Fruit fly (Drosophila melanogaster) whole organism, embryonic: ENCODE data around the gene Paris.

Source experiments
- Antp ChIP-seq: fragments of 200-800 bp; sonication (Bioruptor generic); optimal IDR thresholded peaks from 3 replicates; lab custom pipeline; 2016; ENCODE audit warnings: missing biosample characterization, missing genetic modification characterization
- BtbVII ChIP-seq: fragments of 200-800 bp; sonication (Bioruptor generic); optimal IDR thresholded peaks from 3 replicates; lab custom pipeline; 2017; ENCODE audit warnings: missing biosample characterization, mild to moderate bottlenecking, missing genetic modification characterization
- CG11398 ChIP-seq: fragments of 200-800 bp; sonication (Bioruptor generic); optimal IDR thresholded peaks from 2 replicates; lab custom pipeline; 2016; ENCODE audit warnings: missing biosample characterization, missing genetic modification characterization
- CG1233 ChIP-seq: fragments of 200-800 bp; sonication (Bioruptor generic); optimal IDR thresholded peaks from 4 replicates; lab custom pipeline; 2018; ENCODE audit warnings: missing biosample characterization, mild to moderate bottlenecking, missing genetic modification characterization
- CG13296 ChIP-seq: fragments of 200-800 bp; sonication (Bioruptor generic); optimal IDR thresholded peaks from 3 replicates; lab custom pipeline; 2018; ENCODE audit warnings: missing biosample characterization, mild to moderate bottlenecking, missing genetic modification characterization
- CG13424 ChIP-seq: fragments of 200-800 bp; sonication (Bioruptor generic); optimal IDR thresholded peaks from 2 replicates; lab custom pipeline; 2019; ENCODE audit warnings: missing biosample characterization, mild to moderate bottlenecking, missing genetic modification characterization, moderate library complexity
- CG14050 ChIP-seq: fragments of 200-800 bp; sonication (Bioruptor generic); IDR thresholded peaks from 3 replicates; pipeline ENCODE4 v1.3.6; 2022; ENCODE audit warnings: missing biosample characterization, missing genetic modification characterization
- CG1603 ChIP-seq: fragments of 200-800 bp; sonication (Bioruptor generic); optimal IDR thresholded peaks from 2 replicates; lab custom pipeline; 2019; ENCODE audit warnings: missing biosample characterization, mild to moderate bottlenecking, missing genetic modification characterization, moderate library complexity
- CG17359 ChIP-seq: fragments of 200-800 bp; sonication (Bioruptor generic); optimal IDR thresholded peaks from 3 replicates; lab custom pipeline; 2018; ENCODE audit warnings: missing biosample characterization, mild to moderate bottlenecking, missing genetic modification characterization, moderate library complexity
- CG2712 ChIP-seq: fragments of 200-800 bp; optimal IDR thresholded peaks from 3 replicates; lab custom pipeline; 2019; ENCODE audit warnings: missing biosample characterization, mild to moderate bottlenecking, missing genetic modification characterization, moderate library complexity
- CG30403 ChIP-seq: fragments of 200-800 bp; sonication (Bioruptor generic); optimal IDR thresholded peaks from 3 replicates; lab custom pipeline; 2016; ENCODE audit warnings: missing biosample characterization, missing genetic modification characterization
- CG31388 ChIP-seq: fragments of 200-800 bp; sonication (Bioruptor generic); optimal IDR thresholded peaks from 2 replicates; lab custom pipeline; 2016; ENCODE audit warnings: missing biosample characterization, missing genetic modification characterization
- CG31441 ChIP-seq: fragments of 200-800 bp; sonication (Bioruptor generic); IDR thresholded peaks from 2 replicates; pipeline ENCODE4 v1.3.6; 2022; ENCODE audit warnings: missing biosample characterization, missing genetic modification characterization
- CG3847 ChIP-seq: fragments of 200-800 bp; sonication (Bioruptor generic); IDR thresholded peaks from 2 replicates; pipeline ENCODE4 v1.3.6; 2022; ENCODE audit warnings: missing biosample characterization, missing genetic modification characterization
- CG43689 ChIP-seq: fragments of 200-800 bp; sonication (Bioruptor generic); IDR thresholded peaks from 2 replicates; pipeline ENCODE4 v1.3.6; 2022; ENCODE audit warnings: missing biosample characterization, missing genetic modification characterization
- CG5180 ChIP-seq: fragments of 200-800 bp; sonication (Bioruptor generic); optimal IDR thresholded peaks from 3 replicates; lab custom pipeline; 2017; ENCODE audit warnings: missing biosample characterization, missing genetic modification characterization, mild to moderate bottlenecking, moderate library complexity, missing genetic modification reagents
- CG6272 ChIP-seq: fragments of 200-800 bp; sonication (Bioruptor generic); IDR thresholded peaks from 2 replicates; pipeline ENCODE4 v1.3.6; 2022; ENCODE audit warnings: missing biosample characterization, missing genetic modification characterization
- CG6791 ChIP-seq: fragments of 200-800 bp; sonication (Bioruptor generic); IDR thresholded peaks from 3 replicates; pipeline ENCODE4 v1.3.6; 2022; ENCODE audit warnings: missing biosample characterization, missing genetic modification characterization; ENCODE audit not compliant: partially characterized antibody
- CG8359 ChIP-seq: fragments of 200-800 bp; sonication (Bioruptor generic); optimal IDR thresholded peaks from 2 replicates; lab custom pipeline; 2017; ENCODE audit warnings: missing biosample characterization, mild to moderate bottlenecking, missing genetic modification characterization, borderline replicate concordance
- Chrac-16 ChIP-seq: fragments of 200-800 bp; sonication (Bioruptor generic); optimal IDR thresholded peaks from 3 replicates; lab custom pipeline; 2016; ENCODE audit warnings: missing biosample characterization, missing genetic modification characterization
- D ChIP-seq, 2 experiments: fragments of 200-800 bp in 1 of 2; fragments of >200 bp in 1 of 2; sonication (Bioruptor generic) in 1 of 2; optimal IDR thresholded peaks; 2 replicates in 1 of 2; 3 replicates in 1 of 2; lab custom pipeline; 2017; ENCODE audit warnings: mild to moderate bottlenecking in 1 of 2, missing biosample characterization in 1 of 2, missing genetic modification characterization in 1 of 2, missing genetic modification reagents in 1 of 2
- Dref ChIP-seq: fragments of 200-800 bp; sonication (Bioruptor generic); IDR thresholded peaks from 2 replicates; pipeline ENCODE4 v1.3.6; 2022; ENCODE audit warnings: missing biosample characterization, missing genetic modification characterization
- Drgx ChIP-seq: fragments of 200-800 bp; sonication (Bioruptor generic); IDR thresholded peaks from 2 replicates; pipeline ENCODE4 v1.3.6; 2022; ENCODE audit warnings: missing biosample characterization, missing genetic modification characterization
- Fer3 ChIP-seq: fragments of 200-800 bp; sonication (Bioruptor generic); optimal IDR thresholded peaks from 2 replicates; lab custom pipeline; 2018; ENCODE audit warnings: missing biosample characterization, mild to moderate bottlenecking, missing genetic modification characterization, moderate library complexity
- Med ChIP-seq: fragments of 200-800 bp; sonication (Bioruptor generic); peaks from one replicate; lab custom pipeline; 2016; ENCODE audit warnings: missing biosample characterization, missing genetic modification characterization, mild to moderate bottlenecking, inconsistent platforms, moderate library complexity
- Optix ChIP-seq: fragments of 200-800 bp; sonication (Bioruptor generic); IDR thresholded peaks from 3 replicates; pipeline ENCODE4 v1.3.6; 2022; ENCODE audit warnings: missing biosample characterization, missing genetic modification characterization
- Rx ChIP-seq: fragments of 200-800 bp; sonication (Bioruptor generic); IDR thresholded peaks from 2 replicates; pipeline ENCODE4 v1.3.6; 2022; ENCODE audit warnings: missing biosample characterization, missing genetic modification characterization
- Six4 ChIP-seq: fragments of 200-800 bp; sonication (Bioruptor generic); optimal IDR thresholded peaks from 2 replicates; lab custom pipeline; 2016; ENCODE audit warnings: missing biosample characterization, missing genetic modification characterization
- abd-A ChIP-seq: fragments of 200-800 bp; sonication (Bioruptor generic); optimal IDR thresholded peaks from 3 replicates; lab custom pipeline; 2019; ENCODE audit warnings: missing biosample characterization, mild to moderate bottlenecking, missing genetic modification characterization, moderate library complexity
- bsh ChIP-seq, 2 experiments: fragments of 200-800 bp; sonication (Bioruptor generic); optimal IDR thresholded peaks; 2 replicates each; lab custom pipeline; 2017 to 2018; ENCODE audit warnings: mild to moderate bottlenecking in 2 of 2, missing biosample characterization in 2 of 2, missing genetic modification characterization in 2 of 2, moderate library complexity in 1 of 2
- corto ChIP-seq: fragments of 200-800 bp; sonication (Bioruptor generic); optimal IDR thresholded peaks from 2 replicates; lab custom pipeline; 2016; ENCODE audit warnings: missing biosample characterization, mild to moderate bottlenecking, missing genetic modification characterization, moderate library complexity
- crol ChIP-seq: fragments of 200-800 bp; sonication (Bioruptor generic); IDR thresholded peaks from 2 replicates; pipeline ENCODE4 v1.3.6; 2022; ENCODE audit warnings: missing biosample characterization, missing genetic modification characterization
- ems ChIP-seq: fragments of 200-800 bp; sonication (Bioruptor generic); optimal IDR thresholded peaks from 3 replicates; lab custom pipeline; 2016; ENCODE audit warnings: missing biosample characterization, missing genetic modification characterization
- eyg ChIP-seq: fragments of 200-800 bp; sonication (Bioruptor generic); optimal IDR thresholded peaks from 3 replicates; lab custom pipeline; 2016; ENCODE audit warnings: missing biosample characterization, missing genetic modification characterization
- fd102C ChIP-seq: fragments of 200-800 bp; sonication (Bioruptor generic); optimal IDR thresholded peaks from 2 replicates; lab custom pipeline; 2018; ENCODE audit warnings: missing biosample characterization, mild to moderate bottlenecking, missing genetic modification characterization, moderate library complexity
- jing ChIP-seq: fragments of 200-800 bp; sonication (Bioruptor generic); optimal IDR thresholded peaks from 2 replicates; lab custom pipeline; 2018; ENCODE audit warnings: missing biosample characterization, mild to moderate bottlenecking, missing genetic modification characterization
- mirr ChIP-seq: fragments of 200-800 bp; sonication (Bioruptor generic); optimal IDR thresholded peaks from 3 replicates; lab custom pipeline; 2018; ENCODE audit warnings: missing biosample characterization, mild to moderate bottlenecking, missing genetic modification characterization
- row ChIP-seq: fragments of 200-800 bp; sonication (Bioruptor generic); IDR thresholded peaks from 3 replicates; pipeline ENCODE4 v1.3.6; 2022; ENCODE audit warnings: missing biosample characterization, missing genetic modification characterization
- scrt ChIP-seq: fragments of 200-800 bp; sonication (Bioruptor generic); optimal IDR thresholded peaks from 2 replicates; lab custom pipeline; 2018; ENCODE audit warnings: missing biosample characterization, mild to moderate bottlenecking, missing genetic modification characterization, moderate library complexity
- sima ChIP-seq: fragments of 200-800 bp; sonication (Bioruptor generic); optimal IDR thresholded peaks from 2 replicates; lab custom pipeline; 2016; ENCODE audit warnings: missing biosample characterization, missing genetic modification characterization
- sqz ChIP-seq: fragments of 200-800 bp; sonication (Bioruptor generic); optimal IDR thresholded peaks from 3 replicates; lab custom pipeline; 2018; ENCODE audit warnings: missing biosample characterization, mild to moderate bottlenecking, missing genetic modification characterization
- stwl ChIP-seq: fragments of 200-800 bp; sonication (Bioruptor generic); optimal IDR thresholded peaks from 3 replicates; lab custom pipeline; 2018; ENCODE audit warnings: missing biosample characterization, mild to moderate bottlenecking, missing genetic modification characterization, moderate library complexity
- twi ChIP-seq: fragments of 200-800 bp; optimal IDR thresholded peaks from 2 replicates; lab custom pipeline; 2019; ENCODE audit warnings: missing biosample characterization, mild to moderate bottlenecking, missing genetic modification characterization, moderate library complexity
- wek ChIP-seq: fragments of 200-800 bp; sonication (Bioruptor generic); optimal IDR thresholded peaks from 3 replicates; lab custom pipeline; 2018; ENCODE audit warnings: missing biosample characterization, mild to moderate bottlenecking, missing genetic modification characterization, moderate library complexity

Gene Paris

DNA sequence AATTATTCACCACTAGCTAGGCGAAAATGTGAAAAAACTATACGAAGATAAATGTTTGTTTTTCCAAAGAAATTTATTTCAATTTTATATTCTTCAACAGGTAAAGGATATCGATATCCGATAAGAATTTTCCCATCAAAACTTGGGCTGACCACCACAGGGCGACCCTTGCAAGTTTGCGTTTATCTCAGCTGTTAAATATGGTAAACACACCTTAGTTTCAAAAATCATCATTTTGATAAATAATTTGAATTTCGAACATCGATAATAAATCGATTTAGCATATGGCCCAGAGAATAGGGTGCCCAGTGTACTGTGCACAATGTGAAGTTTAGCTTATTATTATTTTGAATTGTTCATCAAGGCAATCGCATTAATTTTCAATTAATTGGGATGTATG is at the start of gene Paris, which contains the start of gene CG15443 (continued):
- TF ChIP-seq eyg (GFP tag; lab: Kevin White, UChicago) (no peak), Six4 (no peak), Rx (no peak), D (optimal IDR thresholded peaks at IDR 0.05; lab: Kevin White, UChicago) (no peak), D (GFP tag; optimal IDR thresholded peaks at IDR 0.05; lab: Kevin White, UChicago) (no peak), CG1233 (GFP tag; lab: Kevin White, UChicago) (peak; percentile 9), wek (GFP tag; lab: Kevin White, UChicago) (peak; percentile 43), ems (no peak), CG31441 (GFP tag; lab: Robert Waterston, UW) (no peak), CG13296 (GFP tag; lab: Kevin White, UChicago) (peak; percentile 60), CG14050 (GFP tag; lab: Robert Waterston, UW) (no peak), BtbVII (GFP tag; lab: Kevin White, UChicago) (peak; percentile 17)

DNA sequence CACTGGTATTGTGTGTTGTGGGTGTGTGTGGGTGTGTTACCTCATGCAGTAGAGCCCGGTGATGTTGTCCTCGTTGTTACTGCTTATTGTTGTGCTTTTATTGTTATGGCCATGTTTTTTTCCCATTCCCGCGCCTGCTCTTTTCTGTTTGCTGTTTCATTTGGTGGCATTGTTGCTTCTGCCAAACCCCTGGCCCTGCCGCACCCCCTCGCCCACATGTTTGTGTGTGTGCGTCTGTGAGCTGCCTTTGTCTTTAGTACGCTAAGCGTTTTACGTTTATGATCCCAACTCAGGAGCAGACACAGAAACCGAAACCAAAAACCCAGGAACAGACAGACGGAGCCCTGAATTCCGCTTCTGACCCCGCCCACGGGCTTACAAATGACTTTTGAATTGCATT is 49.4 kb upstream of the Paris start:
- TF ChIP-seq scrt (GFP tag; lab: Kevin White, UChicago) (peak; percentile 70), abd-A (tag; lab: Kevin White, UChicago) (peak; percentile 77), crol (GFP tag; lab: Robert Waterston, UW) (peak; percentile 26; the same call in 1 of the 2 replicates), CG8359 (GFP tag; lab: Kevin White, UChicago) (no peak)

DNA sequence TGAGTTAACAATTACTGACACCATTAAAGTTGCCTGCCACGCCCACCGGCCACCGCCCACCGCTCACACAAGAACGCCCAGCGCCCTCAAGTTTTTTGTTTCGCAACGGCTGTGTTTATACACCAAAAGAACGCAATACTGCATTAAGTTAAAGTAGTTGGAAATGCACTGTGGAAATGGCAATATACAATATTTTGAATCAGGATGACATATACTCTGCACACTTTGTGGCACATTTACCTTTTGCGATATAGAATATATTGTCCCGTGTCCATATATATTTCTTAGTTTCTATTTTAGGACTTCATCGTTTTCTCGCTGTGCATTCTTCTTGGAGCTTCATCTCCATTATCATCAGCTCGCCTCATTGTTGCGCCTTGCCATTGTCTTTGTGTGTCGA is 47.3 kb upstream of the Paris start:
- TF ChIP-seq Optix (GFP tag; lab: Robert Waterston, UW) (no peak), CG17359 (tag; lab: Kevin White, UChicago) (no peak), CG30403 (GFP tag; lab: Kevin White, UChicago) (no peak), CG2712 (tag; lab: Kevin White, UChicago) (no peak), Drgx (GFP tag; lab: Robert Waterston, UW) (0 out of 2 replicates have a peak, but pooled peaks have one; percentile 34), Med (GFP tag; lab: Kevin White, UChicago) (peak; percentile 50), mirr (GFP tag; lab: Kevin White, UChicago) (no peak), row (GFP tag; lab: Robert Waterston, UW) (peak; percentile 26; the same call in 1 of the 3 replicates)

DNA sequence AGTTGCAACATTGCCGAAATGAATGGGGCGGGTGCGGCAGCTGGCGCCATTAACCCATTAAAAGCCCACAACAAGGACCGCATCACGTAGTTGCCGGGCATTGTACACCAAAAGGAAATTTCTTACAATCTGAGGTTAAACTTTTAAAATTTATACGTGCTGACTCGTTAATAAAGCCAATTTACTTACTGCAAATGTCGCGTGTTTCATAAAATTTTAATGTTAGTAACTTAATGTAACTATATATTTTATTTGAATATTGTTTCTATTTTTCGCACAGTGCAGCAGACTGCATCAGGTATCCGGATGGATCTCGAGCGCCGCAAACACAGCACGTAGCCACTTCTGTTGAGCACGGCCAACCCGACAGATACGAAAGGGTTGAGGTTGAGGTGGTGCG is 46.5 kb upstream of the Paris start:
- TF ChIP-seq CG1603 (tag; lab: Kevin White, UChicago) (no peak), sqz (GFP tag; lab: Kevin White, UChicago) (no peak), Drgx (GFP tag; lab: Robert Waterston, UW) (peak; percentile 25; the same call in 1 of the 2 replicates), stwl (tag; lab: Kevin White, UChicago) (no peak), fd102C (GFP tag; lab: Kevin White, UChicago) (no peak), Fer3 (tag; lab: Kevin White, UChicago) (no peak), CG31388 (GFP tag; lab: Kevin White, UChicago) (no peak), CG6791 (GFP tag; lab: Robert Waterston, UW) (no peak), bsh (GFP tag; optimal IDR thresholded peaks at IDR 0.05; lab: Kevin White, UChicago) (peak in 1 of 2 experiments; percentile 41)
- TF ChIP-seq, all 482 proteins: peak for 2

DNA sequence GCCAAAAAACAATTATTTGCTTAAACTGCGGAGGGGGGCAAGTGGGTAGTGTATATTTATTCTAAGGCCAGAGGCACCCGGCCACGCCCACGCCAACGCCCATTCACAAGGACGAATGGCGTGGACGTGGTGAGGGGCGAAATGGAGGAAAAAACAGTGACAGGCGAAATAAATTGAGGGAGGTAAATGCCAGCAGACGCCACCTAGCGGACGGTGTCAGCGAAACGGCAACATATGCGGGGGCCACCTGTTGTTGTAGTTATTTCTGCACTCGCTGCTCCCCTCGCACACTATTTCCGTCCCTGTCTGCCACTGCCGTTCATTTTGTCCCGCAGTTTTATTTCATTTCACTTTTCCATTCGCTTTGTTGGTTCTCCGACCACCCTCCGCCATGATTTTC is 45.4 kb upstream of the Paris start:
- TF ChIP-seq Chrac-16 (GFP tag; lab: Kevin White, UChicago) (no peak), Dref (GFP tag; lab: Robert Waterston, UW) (no peak; the same call in 1 of the 2 replicates), bsh (GFP tag; optimal IDR thresholded peaks at IDR 0.05; lab: Kevin White, UChicago) (no peak), CG3847 (no peak), CG43689 (GFP tag; lab: Robert Waterston, UW) (no peak), twi (tag; lab: Kevin White, UChicago) (no peak), corto (GFP tag; lab: Kevin White, UChicago) (no peak), Antp (no peak), jing (no peak), CG6272 (GFP tag; lab: Robert Waterston, UW) (peak; percentile 38), ems (no peak), CG13424 (tag; lab: Kevin White, UChicago) (no peak), sima (GFP tag; lab: Kevin White, UChicago) (no peak), CG5180 (GFP tag; lab: Kevin White, UChicago) (no peak), CG11398 (GFP tag; lab: Kevin White, UChicago) (no peak)
